Worm (Caenorhabditis elegans) whole organism, L1 larva: ENCODE results near the gene spe-41.

ENCODE experiments used
- C16A3.4 ChIP-seq: fragments of 150-350 bp; optimal IDR thresholded peaks from 2 replicates; lab custom pipeline; 2014; ENCODE audit warnings: missing biosample characterization, missing genetic modification characterization
- C34B4.2 ChIP-seq: sonication (generic microtip); optimal IDR thresholded peaks from 2 replicates; lab custom pipeline; 2017; ENCODE audit warnings: mild to moderate bottlenecking, missing genetic modification characterization, missing compliant biosample characterization
- alr-1 ChIP-seq: fragments of 200-800 bp; sonication (Bioruptor generic); optimal IDR thresholded peaks from 2 replicates; lab custom pipeline; 2018; ENCODE audit warnings: borderline replicate concordance, mild to moderate bottlenecking, missing genetic modification characterization, missing compliant biosample characterization
- aly-2 ChIP-seq: fragments of 150-350 bp; optimal IDR thresholded peaks from 2 replicates; lab custom pipeline; 2014; ENCODE audit warnings: missing biosample characterization, missing genetic modification characterization
- blmp-1 ChIP-seq: fragments of 150-350 bp; optimal IDR thresholded peaks from 2 replicates; lab custom pipeline; 2014; ENCODE audit warnings: missing biosample characterization, missing genetic modification characterization
- ceh-8 ChIP-seq: fragments of 200-800 bp; sonication (Bioruptor generic); optimal IDR thresholded peaks from 2 replicates; lab custom pipeline; 2018; ENCODE audit warnings: mild to moderate bottlenecking, missing genetic modification characterization, moderate library complexity, missing compliant biosample characterization
- ces-1 ChIP-seq: fragments of 150-350 bp; optimal IDR thresholded peaks from 2 replicates; lab custom pipeline; 2014; ENCODE audit warnings: missing biosample characterization, missing genetic modification reagents, missing genetic modification characterization
- dpl-1 ChIP-seq, 3 experiments: fragments of 150-350 bp in 2 of 3; sonication (generic microtip) in 1 of 3; optimal IDR thresholded peaks; 2 replicates each; lab custom pipeline; 2014 to 2017; ENCODE audit warnings: missing biosample characterization in 3 of 3, missing genetic modification characterization in 3 of 3, missing genetic modification reagents in 3 of 3
- dsc-1 ChIP-seq: sonication (generic microtip); optimal IDR thresholded peaks from 2 replicates; lab custom pipeline; 2016; ENCODE audit warnings: mild to moderate bottlenecking, missing genetic modification characterization, missing compliant biosample characterization
- efl-1 ChIP-seq, 4 experiments: fragments of 150-350 bp; optimal IDR thresholded peaks in 3 of 4; peaks in 1 of 4; 1 replicate in 1 of 4; 2 replicates in 3 of 4; lab custom pipeline; 2014; ENCODE audit warnings: missing biosample characterization in 2 of 4, missing genetic modification characterization in 2 of 4, missing genetic modification reagents in 2 of 4
- efl-3 ChIP-seq: fragments of 200-800 bp; sonication (Bioruptor generic); optimal IDR thresholded peaks from 2 replicates; lab custom pipeline; 2018; ENCODE audit warnings: mild to moderate bottlenecking, missing genetic modification characterization, missing compliant biosample characterization
- egl-13 ChIP-seq: sonication (generic microtip); optimal IDR thresholded peaks from 2 replicates; lab custom pipeline; 2016; ENCODE audit warnings: missing genotype, missing genetic modification reagents, missing genetic modification characterization, missing compliant biosample characterization
- ets-5 ChIP-seq: fragments of 200-800 bp; sonication (Bioruptor generic); IDR thresholded peaks from 2 replicates; pipeline ENCODE4 v1.3.6; 2022; ENCODE audit warnings: missing genetic modification characterization, missing compliant biosample characterization
- fkh-8 ChIP-seq: sonication (generic microtip); optimal IDR thresholded peaks from 2 replicates; lab custom pipeline; 2016; ENCODE audit warnings: mild to moderate bottlenecking, missing genetic modification characterization, missing compliant biosample characterization
- grh-1 ChIP-seq: fragments of 200-800 bp; sonication (Bioruptor generic); IDR thresholded peaks from 2 replicates; pipeline ENCODE4 v1.3.6; 2022; ENCODE audit warnings: missing genetic modification reagents, missing genetic modification characterization, missing compliant biosample characterization
- hlh-17 ChIP-seq: fragments of 200-800 bp; sonication (Bioruptor generic); optimal IDR thresholded peaks from 2 replicates; lab custom pipeline; 2018; ENCODE audit warnings: missing genetic modification characterization, mild to moderate bottlenecking, missing compliant biosample characterization, moderate library complexity, borderline replicate concordance
- hpl-2 ChIP-seq: fragments of 150-350 bp; optimal IDR thresholded peaks from 2 replicates; lab custom pipeline; 2014; ENCODE audit warnings: missing biosample characterization, missing genetic modification reagents, missing genetic modification characterization
- isw-1 ChIP-seq: fragments of 200-800 bp; sonication (Bioruptor generic); IDR thresholded peaks from 2 replicates; pipeline ENCODE4 v1.3.6; 2022; ENCODE audit warnings: missing genetic modification characterization, missing compliant biosample characterization
- lin-13 ChIP-seq: fragments of 150-350 bp; optimal IDR thresholded peaks from 2 replicates; lab custom pipeline; 2014; ENCODE audit warnings: missing biosample characterization, missing genetic modification reagents, missing genetic modification characterization
- lin-14 ChIP-seq: fragments of 200-800 bp; sonication (Bioruptor generic); optimal IDR thresholded peaks from 2 replicates; lab custom pipeline; 2018; ENCODE audit warnings: mild to moderate bottlenecking, missing genetic modification characterization, moderate library complexity, missing compliant biosample characterization
- lin-15B ChIP-seq: fragments of 150-350 bp; sonication (generic microtip); optimal IDR thresholded peaks from 3 replicates; lab custom pipeline; 2014; ENCODE audit warnings: missing biosample characterization, missing genetic modification characterization
- lin-35 ChIP-seq, 2 experiments: fragments of 150-350 bp; optimal IDR thresholded peaks; 2 replicates each; lab custom pipeline; 2014; ENCODE audit warnings: missing biosample characterization in 2 of 2, missing genetic modification characterization in 2 of 2, missing genetic modification reagents in 2 of 2
- lsy-2 ChIP-seq, 2 experiments: fragments of 150-350 bp; optimal IDR thresholded peaks; 2 replicates each; lab custom pipeline; 2014; ENCODE audit warnings: missing biosample characterization in 2 of 2, missing genetic modification characterization in 2 of 2
- mab-9 ChIP-seq: fragments of 200-800 bp; sonication (Bioruptor generic); IDR thresholded peaks from 2 replicates; pipeline ENCODE4 v1.3.6; 2022; ENCODE audit warnings: missing genetic modification reagents, missing genetic modification characterization, missing compliant biosample characterization
- mdl-1 ChIP-seq, 2 experiments: fragments of 150-350 bp; optimal IDR thresholded peaks; 2 replicates each; lab custom pipeline; 2014 to 2017; ENCODE audit warnings: missing biosample characterization in 2 of 2, missing genetic modification characterization in 2 of 2, inconsistent platforms in 1 of 2
- mef-2 ChIP-seq: fragments of 150-350 bp; optimal IDR thresholded peaks from 2 replicates; lab custom pipeline; 2014; ENCODE audit warnings: missing biosample characterization, missing genetic modification characterization
- mep-1 ChIP-seq: fragments of 150-350 bp; optimal IDR thresholded peaks from 2 replicates; lab custom pipeline; 2014; ENCODE audit warnings: missing biosample characterization, missing genetic modification characterization
- nhr-47 ChIP-seq: sonication (generic microtip); optimal IDR thresholded peaks from 2 replicates; lab custom pipeline; 2016; ENCODE audit warnings: mild to moderate bottlenecking, missing genetic modification characterization, moderate library complexity, missing compliant biosample characterization
- nhr-71 ChIP-seq: sonication (generic microtip); optimal IDR thresholded peaks from 2 replicates; lab custom pipeline; 2016; ENCODE audit warnings: mild to moderate bottlenecking, missing genetic modification characterization, moderate library complexity, missing compliant biosample characterization
- nhr-77 ChIP-seq: fragments of 150-350 bp; optimal IDR thresholded peaks from 2 replicates; lab custom pipeline; 2014; ENCODE audit warnings: missing biosample characterization, missing genetic modification characterization
- nhr-84 ChIP-seq: sonication (generic microtip); optimal IDR thresholded peaks from 2 replicates; lab custom pipeline; 2017; ENCODE audit warnings: missing biosample characterization, missing genetic modification characterization
- pag-3 ChIP-seq: sonication (generic microtip); optimal IDR thresholded peaks from 2 replicates; lab custom pipeline; 2017; ENCODE audit warnings: missing genetic modification characterization, mild to moderate bottlenecking, missing compliant biosample characterization, antibody characterized with exemption, borderline replicate concordance; ENCODE audit not compliant: insufficient read depth
- pqm-1 ChIP-seq: sonication (generic microtip); optimal IDR thresholded peaks from 3 replicates; lab custom pipeline; 2017; ENCODE audit warnings: missing biosample characterization, missing genetic modification characterization
- skn-1 ChIP-seq: fragments of 150-350 bp; optimal IDR thresholded peaks from 2 replicates; lab custom pipeline; 2014; ENCODE audit warnings: missing biosample characterization, missing genetic modification characterization
- snpc-4 ChIP-seq: fragments of 150-350 bp; optimal IDR thresholded peaks from 2 replicates; lab custom pipeline; 2014; ENCODE audit warnings: missing biosample characterization, missing genetic modification characterization
- sox-4 ChIP-seq: sonication (generic microtip); optimal IDR thresholded peaks from 2 replicates; lab custom pipeline; 2016; ENCODE audit warnings: missing genetic modification characterization, missing compliant biosample characterization
- sptf-1 ChIP-seq: fragments of 150-350 bp; optimal IDR thresholded peaks from 2 replicates; lab custom pipeline; 2014; ENCODE audit warnings: missing biosample characterization, missing genetic modification characterization
- sup-37 ChIP-seq: fragments of 200-800 bp; sonication (Bioruptor generic); optimal IDR thresholded peaks from 2 replicates; lab custom pipeline; 2018; ENCODE audit warnings: mild to moderate bottlenecking, missing genetic modification characterization, missing compliant biosample characterization
- swsn-7 ChIP-seq: sonication (generic microtip); optimal IDR thresholded peaks from 2 replicates; lab custom pipeline; 2016; ENCODE audit warnings: missing genetic modification characterization, missing compliant biosample characterization
- tlp-1 ChIP-seq: fragments of 150-350 bp; optimal IDR thresholded peaks from 2 replicates; lab custom pipeline; 2014; ENCODE audit warnings: missing biosample characterization, missing genetic modification characterization
- unc-130 ChIP-seq: fragments of 150-350 bp; optimal IDR thresholded peaks from 2 replicates; lab custom pipeline; 2017; ENCODE audit warnings: missing biosample characterization, missing genetic modification characterization, inconsistent platforms
- unc-30 ChIP-seq: sonication (generic microtip); optimal IDR thresholded peaks from 2 replicates; lab custom pipeline; 2017; ENCODE audit warnings: missing biosample characterization, missing genetic modification characterization
- vab-15 ChIP-seq: sonication (generic microtip); optimal IDR thresholded peaks from 2 replicates; lab custom pipeline; 2017; ENCODE audit warnings: missing genotype, mild to moderate bottlenecking, missing genetic modification characterization, missing compliant biosample characterization
- xbp-1 ChIP-seq: sonication (generic microtip); optimal IDR thresholded peaks from 2 replicates; lab custom pipeline; 2016; ENCODE audit warnings: missing genetic modification characterization, missing compliant biosample characterization
- zag-1 ChIP-seq: fragments of 150-350 bp; optimal IDR thresholded peaks from 2 replicates; lab custom pipeline; 2014; ENCODE audit warnings: missing biosample characterization, missing genetic modification characterization
- ztf-11 ChIP-seq, 2 experiments: sonication (generic microtip); optimal IDR thresholded peaks; 2 replicates each; lab custom pipeline; 2016 to 2017; ENCODE audit warnings: missing genetic modification characterization in 2 of 2, missing biosample characterization in 1 of 2, missing compliant biosample characterization in 1 of 2
- ztf-4 ChIP-seq: fragments of 150-350 bp; optimal IDR thresholded peaks from 2 replicates; lab custom pipeline; 2014; ENCODE audit warnings: missing biosample characterization, missing genetic modification characterization

spe-41 gene

ce11 chrIII:3467013-3467412, 23.0 kb upstream of the spe-41 start:
- no peak for TF ChIP-seq alr-1

DNA sequence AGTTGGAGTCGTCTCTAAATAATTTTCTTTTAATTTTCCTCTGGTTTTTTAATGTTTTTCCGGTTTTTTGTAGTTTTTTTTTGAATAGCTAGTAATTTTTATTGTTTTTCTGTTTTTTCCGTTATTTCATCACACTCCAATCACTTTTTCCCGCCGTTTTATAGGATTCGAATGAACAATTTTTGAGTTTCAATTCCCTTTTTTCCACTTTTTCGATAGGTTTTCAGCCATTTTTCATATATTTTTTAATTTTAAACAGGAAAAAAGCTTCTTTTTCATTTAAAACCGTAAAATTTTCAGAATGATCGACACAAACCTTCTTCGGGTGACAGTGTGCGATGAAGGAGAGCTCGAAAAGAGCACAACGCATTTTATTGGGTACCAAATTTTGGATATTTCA, 17.4 kb upstream of the spe-41 start, which contains the start of gene pph-6:
Gene pph-6 (plus strand): TSS at position 301 of the 400 bp plus-strand sequence.
- TF ChIP-seq sup-37 (no peak), unc-30 (tag; lab: Kevin White, UChicago) (no peak), efl-1 (optimal IDR thresholded peaks at IDR 0.05; lab: Kevin White, UChicago) (no peak), efl-1 (GFP tag; optimal IDR thresholded peaks at IDR 0.05 in 1 of 2; lab: Kevin White, UChicago) (peak in 1 of 2 experiments; percentile 82), unc-130 (no peak)

- TF ChIP-seq efl-3 (GFP tag; lab: Kevin White, UChicago): peak; percentile 57
- TF ChIP-seq C34B4.2 (tag; lab: Kevin White, UChicago): peak; percentile 84
- peak; percentile 94 for TF ChIP-seq fkh-8 (tag; lab: Kevin White, UChicago)
- TF ChIP-seq tlp-1: no peak
- peak; percentile 93 to 99 for TF ChIP-seq efl-1 (optimal IDR thresholded peaks at IDR 0.05; lab: Kevin White, UChicago)
- TF ChIP-seq efl-1 (GFP tag; optimal IDR thresholded peaks at IDR 0.05 in 1 of 2; lab: Kevin White, UChicago): peak; percentile 96 to 100
- TF ChIP-seq ceh-8 (GFP tag; lab: Kevin White, UChicago): peak; percentile 92
- peak; percentile 85 for TF ChIP-seq sox-4
- TF ChIP-seq blmp-1 (tag; lab: Kevin White, UChicago): peak; percentile 70
- peak; percentile 66 for TF ChIP-seq zag-1 (tag; lab: Kevin White, UChicago)
- TF ChIP-seq xbp-1 (tag; lab: Kevin White, UChicago): peak; percentile 98
- peak; percentile 98 for TF ChIP-seq mep-1 (tag; lab: Kevin White, UChicago)
- peak; percentile 96 to 98 for TF ChIP-seq lin-35 (GFP tag; optimal IDR thresholded peaks at IDR 0.05; lab: Kevin White, UChicago)
- peak; percentile 93 for TF ChIP-seq egl-13 (tag; lab: Kevin White, UChicago)
- no peak for TF ChIP-seq hlh-17 (GFP tag; lab: Kevin White, UChicago)
- TF ChIP-seq mab-9 (GFP tag; lab: Robert Waterston, UW): peak; percentile 95
- TF ChIP-seq aly-2 (tag; lab: Kevin White, UChicago): peak; percentile 90
- peak; percentile 98 for TF ChIP-seq nhr-47 (tag; lab: Kevin White, UChicago)
- TF ChIP-seq snpc-4: peak; percentile 84
- TF ChIP-seq isw-1 (GFP tag; lab: Robert Waterston, UW): peak; percentile 97
- TF ChIP-seq ztf-4: peak; percentile 90
- peak; percentile 91 for TF ChIP-seq skn-1 (tag; lab: Kevin White, UChicago)
- TF ChIP-seq sptf-1 (tag; lab: Kevin White, UChicago): no peak
- TF ChIP-seq C16A3.4 (tag; lab: Kevin White, UChicago): peak; percentile 96
- peak; percentile 96 to 98 (median 97) for TF ChIP-seq dpl-1 (GFP tag; optimal IDR thresholded peaks at IDR 0.05; lab: Kevin White, UChicago)
- TF ChIP-seq pag-3 (tag; lab: Kevin White, UChicago): no peak
- peak; percentile 97 for TF ChIP-seq swsn-7 (tag; lab: Kevin White, UChicago)
- TF ChIP-seq ets-5 (GFP tag; lab: Robert Waterston, UW): no peak
- no peak for TF ChIP-seq ces-1
- TF ChIP-seq mef-2: peak; percentile 81
- TF ChIP-seq unc-130: peak; percentile 98
- TF ChIP-seq pqm-1 (tag; lab: Kevin White, UChicago): no peak
- TF ChIP-seq lin-15B (tag; lab: Kevin White, UChicago): peak; percentile 95
- peak in 1 of 2 experiments; percentile 85 for TF ChIP-seq ztf-11 (tag; optimal IDR thresholded peaks at IDR 0.05; lab: Kevin White, UChicago)
- TF ChIP-seq dsc-1 (tag; lab: Kevin White, UChicago): peak; percentile 98
- TF ChIP-seq lsy-2 (tag; optimal IDR thresholded peaks at IDR 0.05; lab: Kevin White, UChicago): peak; percentile 97 to 98
- TF ChIP-seq unc-30 (tag; lab: Kevin White, UChicago): peak; percentile 64
- TF ChIP-seq grh-1: peak; percentile 96
- no peak for TF ChIP-seq nhr-84 (tag; lab: Kevin White, UChicago)
- TF ChIP-seq nhr-77 (tag; lab: Kevin White, UChicago): peak; percentile 88
- peak; percentile 98 for TF ChIP-seq nhr-71 (tag; lab: Kevin White, UChicago)
- peak; percentile 92 for TF ChIP-seq sup-37
- peak; percentile 85 for TF ChIP-seq hpl-2 (GFP tag; lab: Kevin White, UChicago)
- peak; percentile 92 for TF ChIP-seq lin-14 (GFP tag; lab: Kevin White, UChicago)
- TF ChIP-seq vab-15: no peak
- TF ChIP-seq mdl-1 (tag; optimal IDR thresholded peaks at IDR 0.05; lab: Kevin White, UChicago): peak in 1 of 2 experiments; percentile 92
- TF ChIP-seq alr-1: no peak
- peak; percentile 97 for TF ChIP-seq lin-13 (GFP tag; lab: Kevin White, UChicago)
Measured at ce11 chrIII:3460061-3460460, 16.1 kb upstream of the spe-41 start, which contains the start of gene C34C12.8. Gene C34C12.8, plus strand, starts transcription at chrIII:3460406.
